Worm (Caenorhabditis elegans) whole organism, L4 larva: Measurements from ENCODE around the gene mog-5.

Experiments
- F26F4.8 ChIP-seq: fragments of 200-800 bp; sonication (Bioruptor generic); conservative IDR thresholded peaks from 2 replicates; pipeline ENCODE4 v1.3.6; 2022; ENCODE audit warnings: missing genetic modification characterization, missing compliant biosample characterization
- F37D6.2 ChIP-seq: sonication (generic microtip); optimal IDR thresholded peaks from 2 replicates; lab custom pipeline; 2016; ENCODE audit warnings: mild to moderate bottlenecking, missing genetic modification characterization, missing compliant biosample characterization
- F49E8.2 ChIP-seq: sonication (generic microtip); optimal IDR thresholded peaks from 2 replicates; lab custom pipeline; 2016; ENCODE audit warnings: missing compliant biosample characterization, mild to moderate bottlenecking, missing genetic modification characterization, borderline replicate concordance
- R02D3.7 ChIP-seq: fragments of 150-350 bp; sonication (generic microtip); optimal IDR thresholded peaks from 3 replicates; lab custom pipeline; 2014; ENCODE audit warnings: missing biosample characterization, missing genetic modification characterization
- T20F7.1 ChIP-seq: fragments of 200-800 bp; sonication (Bioruptor generic); optimal IDR thresholded peaks from 2 replicates; lab custom pipeline; 2018; ENCODE audit warnings: mild to moderate bottlenecking, missing genetic modification characterization, missing compliant biosample characterization
- T26A8.4 ChIP-seq: fragments of 200-800 bp; sonication (Bioruptor generic); IDR thresholded peaks from 2 replicates; pipeline ENCODE4 v1.3.6; 2022; ENCODE audit warnings: missing genetic modification characterization, missing compliant biosample characterization
- Y105C5A.15 ChIP-seq: fragments of 200-800 bp; sonication (Bioruptor generic); IDR thresholded peaks from 2 replicates; pipeline ENCODE4 v1.3.6; 2022; ENCODE audit warnings: missing genetic modification characterization, missing compliant biosample characterization
- Y48G9A.11 ChIP-seq: fragments of 200-800 bp; sonication (Bioruptor generic); IDR thresholded peaks from 2 replicates; pipeline ENCODE4 v1.3.6; 2022; ENCODE audit warnings: missing genetic modification reagents, missing genetic modification characterization, missing compliant biosample characterization
- Y5F2A.4 ChIP-seq: fragments of 200-800 bp; sonication (Bioruptor generic); optimal IDR thresholded peaks from 2 replicates; lab custom pipeline; 2018; ENCODE audit warnings: mild to moderate bottlenecking, missing genetic modification characterization, missing compliant biosample characterization
- ZK337.2 ChIP-seq: fragments of 200-800 bp; sonication (Bioruptor generic); IDR thresholded peaks from 2 replicates; pipeline ENCODE4 v1.3.6; 2022; ENCODE audit warnings: missing genetic modification reagents, missing genetic modification characterization, missing compliant biosample characterization
- aha-1 ChIP-seq: fragments of 150-350 bp; peaks from one replicate; lab custom pipeline; 2014; ENCODE audit warnings: missing biosample characterization, missing genetic modification characterization
- attf-4 ChIP-seq: sonication (generic microtip); optimal IDR thresholded peaks from 3 replicates; lab custom pipeline; 2017; ENCODE audit warnings: missing biosample characterization, missing genetic modification characterization
- ceh-20 ChIP-seq: fragments of 200-800 bp; sonication (Bioruptor generic); IDR thresholded peaks from 2 replicates; pipeline ENCODE4 v1.3.6; 2022; ENCODE audit warnings: missing genetic modification reagents, missing genetic modification characterization, missing compliant biosample characterization
- ceh-44 ChIP-seq: fragments of 200-800 bp; sonication (Bioruptor generic); IDR thresholded peaks from 2 replicates; pipeline ENCODE4 v1.3.6; 2022; ENCODE audit warnings: missing genetic modification reagents, missing genetic modification characterization, missing compliant biosample characterization
- ceh-82 ChIP-seq: sonication (generic microtip); optimal IDR thresholded peaks from 2 replicates; lab custom pipeline; 2017; ENCODE audit warnings: missing biosample characterization, missing genetic modification characterization
- ces-1 ChIP-seq: fragments of 150-350 bp; sonication (generic microtip); optimal IDR thresholded peaks from 4 replicates; lab custom pipeline; 2014; ENCODE audit warnings: missing biosample characterization, missing genetic modification reagents, missing genetic modification characterization
- ctbp-1 ChIP-seq: fragments of 200-800 bp; sonication (Bioruptor generic); IDR thresholded peaks from 2 replicates; pipeline ENCODE4 v1.3.6; 2022; ENCODE audit warnings: missing genetic modification reagents, missing genetic modification characterization, missing compliant biosample characterization
- daf-12 ChIP-seq: fragments of 150-350 bp; optimal IDR thresholded peaks from 2 replicates; lab custom pipeline; 2014; ENCODE audit warnings: missing biosample characterization, missing genetic modification reagents, missing genetic modification characterization
- dmd-8 ChIP-seq: fragments of 200-800 bp; sonication (Bioruptor generic); IDR thresholded peaks from 2 replicates; pipeline ENCODE4 v1.3.6; 2022; ENCODE audit warnings: missing genetic modification characterization, missing compliant biosample characterization
- duxl-1 ChIP-seq: sonication (generic microtip); optimal IDR thresholded peaks from 2 replicates; lab custom pipeline; 2016; ENCODE audit warnings: mild to moderate bottlenecking, missing genetic modification characterization, moderate library complexity, missing compliant biosample characterization; ENCODE audit not compliant: poor library complexity
- egl-43 ChIP-seq: fragments of 200-800 bp; sonication (Bioruptor generic); IDR thresholded peaks from 2 replicates; pipeline ENCODE4 v1.3.6; 2022; ENCODE audit warnings: missing genetic modification reagents, missing genetic modification characterization, missing compliant biosample characterization
- fkh-10 ChIP-seq: fragments of 150-350 bp; optimal IDR thresholded peaks from 2 replicates; lab custom pipeline; 2014; ENCODE audit warnings: missing biosample characterization, missing genetic modification reagents, missing genetic modification characterization
- gei-8 ChIP-seq: fragments of 200-800 bp; sonication (Bioruptor generic); optimal IDR thresholded peaks from 2 replicates; lab custom pipeline; 2018; ENCODE audit warnings: mild to moderate bottlenecking, missing genetic modification characterization, missing compliant biosample characterization
- hlh-11 ChIP-seq: fragments of 200-800 bp; sonication (Bioruptor generic); optimal IDR thresholded peaks from 2 replicates; lab custom pipeline; 2018; ENCODE audit warnings: mild to moderate bottlenecking, missing genetic modification characterization, missing compliant biosample characterization
- hmg-1.1 ChIP-seq: fragments of 200-800 bp; sonication (Bioruptor generic); IDR thresholded peaks from 2 replicates; pipeline ENCODE4 v1.3.6; 2022; ENCODE audit warnings: missing genetic modification reagents, missing genetic modification characterization, missing compliant biosample characterization
- lim-7 ChIP-seq: fragments of 200-800 bp; sonication (Bioruptor generic); IDR thresholded peaks from 2 replicates; pipeline ENCODE4 v1.3.6; 2022; ENCODE audit warnings: missing genetic modification characterization, missing compliant biosample characterization
- lin-29 ChIP-seq: fragments of 200-800 bp; sonication (Bioruptor generic); IDR thresholded peaks from 2 replicates; pipeline ENCODE4 v1.3.6; 2022; ENCODE audit warnings: missing genetic modification reagents, missing genetic modification characterization, missing compliant biosample characterization
- lin-38 ChIP-seq: fragments of 200-800 bp; sonication (Bioruptor generic); IDR thresholded peaks from 2 replicates; pipeline ENCODE4 v1.3.6; 2022; ENCODE audit warnings: missing genetic modification reagents, missing genetic modification characterization, missing compliant biosample characterization
- lir-3 ChIP-seq: sonication (generic microtip); optimal IDR thresholded peaks from 2 replicates; lab custom pipeline; 2016; ENCODE audit warnings: mild to moderate bottlenecking, missing genetic modification characterization, missing compliant biosample characterization
- lsy-2 ChIP-seq, 2 experiments: fragments of 150-350 bp in 1 of 2; sonication (generic microtip) in 1 of 2; optimal IDR thresholded peaks; 2 replicates each; lab custom pipeline; 2014 to 2017; ENCODE audit warnings: missing biosample characterization in 2 of 2, missing genetic modification characterization in 2 of 2
- madf-5 ChIP-seq, 2 experiments: fragments of 200-800 bp; sonication (Bioruptor generic); IDR thresholded peaks; 2 replicates each; pipeline ENCODE4 v1.3.6; 2022; ENCODE audit warnings: missing compliant biosample characterization in 2 of 2, missing genetic modification characterization in 2 of 2
- madf-9 ChIP-seq: fragments of 200-800 bp; sonication (Bioruptor generic); conservative IDR thresholded peaks from 2 replicates; pipeline ENCODE4 v1.3.6; 2022; ENCODE audit warnings: missing genetic modification reagents, missing genetic modification characterization, missing compliant biosample characterization
- mdl-1 ChIP-seq, 2 experiments: fragments of 150-350 bp in 1 of 2; sonication (generic microtip) in 1 of 2; optimal IDR thresholded peaks; 2 replicates each; lab custom pipeline; 2014 to 2017; ENCODE audit warnings: missing biosample characterization in 2 of 2, missing genetic modification characterization in 2 of 2
- mxl-2 ChIP-seq: fragments of 200-800 bp; sonication (Bioruptor generic); conservative IDR thresholded peaks from 2 replicates; pipeline ENCODE4 v1.3.6; 2022; ENCODE audit warnings: missing genetic modification reagents, missing genetic modification characterization, missing compliant biosample characterization
- nhr-111 ChIP-seq: fragments of 200-800 bp; sonication (Bioruptor generic); optimal IDR thresholded peaks from 2 replicates; lab custom pipeline; 2018; ENCODE audit warnings: mild to moderate bottlenecking, missing genetic modification characterization, missing compliant biosample characterization
- nhr-41 ChIP-seq: fragments of 200-800 bp; sonication (Bioruptor generic); IDR thresholded peaks from 2 replicates; pipeline ENCODE4 v1.3.6; 2022; ENCODE audit warnings: missing genetic modification reagents, missing genetic modification characterization, missing compliant biosample characterization
- nhr-42 ChIP-seq: fragments of 200-800 bp; sonication (Bioruptor generic); IDR thresholded peaks from 2 replicates; pipeline ENCODE4 v1.3.6; 2022; ENCODE audit warnings: missing genetic modification characterization, missing compliant biosample characterization
- nhr-77 ChIP-seq: fragments of 150-350 bp; optimal IDR thresholded peaks from 2 replicates; lab custom pipeline; 2014; ENCODE audit warnings: missing biosample characterization, missing genetic modification characterization
- pha-4 ChIP-seq, 2 experiments: fragments of 150-350 bp in 1 of 2; fragments of 200-800 bp in 1 of 2; sonication (Bioruptor generic) in 1 of 2; IDR thresholded peaks in 1 of 2; optimal IDR thresholded peaks in 1 of 2; 2 replicates each; pipeline versions ENCODE4 v1.3.6 to Lab custom; 2014 to 2022; ENCODE audit warnings: missing genetic modification characterization in 2 of 2, missing genetic modification reagents in 2 of 2, missing biosample characterization in 1 of 2, missing compliant biosample characterization in 1 of 2
- php-3 ChIP-seq: fragments of 200-800 bp; sonication (Bioruptor generic); IDR thresholded peaks from 2 replicates; pipeline ENCODE4 v1.3.6; 2022; ENCODE audit warnings: missing genetic modification reagents, missing genetic modification characterization, missing compliant biosample characterization
- pqm-1 ChIP-seq: sonication (generic microtip); optimal IDR thresholded peaks from 2 replicates; lab custom pipeline; 2017; ENCODE audit warnings: missing biosample characterization, missing genetic modification characterization
- sdz-12 ChIP-seq: fragments of 200-800 bp; sonication (Bioruptor generic); optimal IDR thresholded peaks from 2 replicates; lab custom pipeline; 2018; ENCODE audit warnings: mild to moderate bottlenecking, missing genetic modification characterization, missing compliant biosample characterization
- set-16 ChIP-seq: fragments of 200-800 bp; sonication (Bioruptor generic); IDR thresholded peaks from 2 replicates; pipeline ENCODE4 v1.3.6; 2022; ENCODE audit warnings: missing genetic modification reagents, missing genetic modification characterization, missing compliant biosample characterization
- skn-1 ChIP-seq: fragments of 150-350 bp; optimal IDR thresholded peaks from 2 replicates; lab custom pipeline; 2014; ENCODE audit warnings: missing biosample characterization, missing genetic modification characterization
- unc-39 ChIP-seq: sonication (generic microtip); optimal IDR thresholded peaks from 2 replicates; lab custom pipeline; 2017; ENCODE audit warnings: missing biosample characterization, missing genetic modification characterization
- unc-62 ChIP-seq, 3 experiments: fragments of 150-350 bp in 1 of 3; sonication (generic microtip); optimal IDR thresholded peaks in 2 of 3; peaks in 1 of 3; 1 replicate in 1 of 3; 2 replicates in 2 of 3; lab custom pipeline; 2014 to 2017; ENCODE audit warnings: missing biosample characterization in 3 of 3, missing genetic modification characterization in 3 of 3, missing genetic modification reagents in 3 of 3, missing genotype in 1 of 3
- vab-7 ChIP-seq: fragments of 200-800 bp; sonication (Bioruptor generic); IDR thresholded peaks from 2 replicates; pipeline ENCODE4 v1.3.6; 2022; ENCODE audit warnings: missing genetic modification reagents, missing genetic modification characterization, missing compliant biosample characterization
- zfp-2 ChIP-seq: sonication (generic microtip); optimal IDR thresholded peaks from 2 replicates; lab custom pipeline; 2016; ENCODE audit warnings: mild to moderate bottlenecking, missing genetic modification characterization, missing compliant biosample characterization
- zfp-3 ChIP-seq: fragments of 200-800 bp; sonication (Bioruptor generic); conservative IDR thresholded peaks from 2 replicates; pipeline ENCODE4 v1.3.6; 2022; ENCODE audit warnings: missing genetic modification reagents, missing genetic modification characterization, missing compliant biosample characterization

Gene mog-5

DNA sequence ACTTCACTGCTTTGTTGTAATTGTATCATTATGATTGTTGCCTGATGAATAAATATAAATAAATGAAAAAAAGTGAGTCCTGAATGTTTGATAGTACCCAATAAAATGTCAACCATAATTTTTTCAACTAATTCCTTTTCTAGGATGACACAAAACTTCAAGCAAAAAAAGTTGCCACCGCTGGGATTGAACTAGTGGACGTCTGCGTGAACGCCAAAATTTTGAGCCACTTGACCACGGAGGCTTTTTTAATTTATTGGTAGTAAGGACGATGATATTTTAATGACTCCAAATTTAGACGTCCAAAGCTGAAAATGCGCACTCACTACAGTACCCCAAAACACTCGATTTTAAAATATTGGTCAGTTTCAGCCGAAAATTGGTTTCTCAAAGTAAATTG is 45.7 kb upstream of the mog-5 start (continued):
- TF ChIP-seq nhr-77 (tag; lab: Kevin White, UChicago) = no peak
- TF ChIP-seq pha-4 (GFP tag; IDR thresholded peaks at IDR 0.05; lab: Robert Waterston, UW) = peak; percentile 88
- TF ChIP-seq pha-4 (tag; optimal IDR thresholded peaks at IDR 0.05; lab: Kevin White, UChicago) = no peak
- peak; percentile 97 for TF ChIP-seq dmd-8
- peak; percentile 67; the same call in 1 of the 2 replicates for TF ChIP-seq zfp-3 (GFP tag; lab: Robert Waterston, UW)
- TF ChIP-seq pqm-1 (tag; lab: Kevin White, UChicago) = no peak
- peak; percentile 60; the same call in 1 of the 2 replicates for TF ChIP-seq ZK337.2
- no peak for TF ChIP-seq daf-12 (tag; lab: Kevin White, UChicago)
- peak in 1 of 2 experiments; percentile 37 for TF ChIP-seq lsy-2 (tag; optimal IDR thresholded peaks at IDR 0.05; lab: Kevin White, UChicago)
- no peak for TF ChIP-seq T20F7.1 (GFP tag; lab: Kevin White, UChicago)
- no peak for TF ChIP-seq skn-1 (tag; lab: Kevin White, UChicago)
- TF ChIP-seq Y105C5A.15 (GFP tag; lab: Robert Waterston, UW) = peak; percentile 97
- TF ChIP-seq ceh-20 (GFP tag; lab: Robert Waterston, UW) = 0 out of 2 replicates have a peak, but pooled peaks have one; percentile 32
- TF ChIP-seq nhr-42 (GFP tag; lab: Robert Waterston, UW) = peak; percentile 69; the same call in 1 of the 2 replicates
- peak; percentile 16 for TF ChIP-seq lir-3 (tag; lab: Kevin White, UChicago)
- peak; percentile 81 for TF ChIP-seq lin-38
- TF ChIP-seq unc-62 (GFP tag; optimal IDR thresholded peaks at IDR 0.05 in 1 of 2; lab: Kevin White, UChicago) = no peak
- TF ChIP-seq unc-62 (tag; optimal IDR thresholded peaks at IDR 0.05; lab: Kevin White, UChicago) = no peak
- peak; percentile 61 for TF ChIP-seq duxl-1 (tag; lab: Kevin White, UChicago)
- peak; percentile 68; the same call in 1 of the 2 replicates for TF ChIP-seq php-3 (GFP tag; lab: Robert Waterston, UW)
- TF ChIP-seq ceh-82 (tag; lab: Kevin White, UChicago) = no peak
- TF ChIP-seq hmg-1.1 (GFP tag; lab: Robert Waterston, UW) = no peak
- no peak for TF ChIP-seq mxl-2
- no peak for TF ChIP-seq set-16
- peak; percentile 24 for TF ChIP-seq F49E8.2
- peak; percentile 60; the same call in 1 of the 2 replicates for TF ChIP-seq Y48G9A.11 (GFP tag; lab: Robert Waterston, UW)
- TF ChIP-seq egl-43 = peak; percentile 86
- TF ChIP-seq madf-5 (GFP tag; IDR thresholded peaks at IDR 0.05; lab: Robert Waterston, UW) = peak; percentile 87 to 97
- TF ChIP-seq T26A8.4 (GFP tag; lab: Robert Waterston, UW) = peak; percentile 89
- TF ChIP-seq fkh-10 (GFP tag; lab: Kevin White, UChicago) = no peak
- TF ChIP-seq nhr-111 = peak; percentile 91
- no peak for TF ChIP-seq ces-1 (GFP tag; lab: Kevin White, UChicago)
- TF ChIP-seq nhr-41 (GFP tag; lab: Robert Waterston, UW) = peak; percentile 81
- TF ChIP-seq gei-8 = peak; percentile 85
- TF ChIP-seq hlh-11 (tag; lab: Kevin White, UChicago) = peak; percentile 7
- TF ChIP-seq aha-1 (tag; lab: Kevin White, UChicago) = peak; percentile 62
- peak; percentile 89 for TF ChIP-seq F26F4.8 (GFP tag; lab: Robert Waterston, UW)
- TF ChIP-seq F37D6.2 (tag; lab: Kevin White, UChicago) = no peak
- TF ChIP-seq ceh-44 (GFP tag; lab: Robert Waterston, UW) = no peak
- peak; percentile 98 for TF ChIP-seq lim-7 (GFP tag; lab: Robert Waterston, UW)
- no peak for TF ChIP-seq zfp-2 (tag; lab: Kevin White, UChicago)
- peak; percentile 65 for TF ChIP-seq sdz-12
- TF ChIP-seq ctbp-1 = peak; percentile 89
- peak; percentile 86 for TF ChIP-seq Y5F2A.4 (GFP tag; lab: Kevin White, UChicago)
- TF ChIP-seq unc-39 = no peak
- no peak; the same call in 1 of the 2 replicates for TF ChIP-seq madf-9 (GFP tag; lab: Robert Waterston, UW)
- no peak for TF ChIP-seq attf-4
- no peak for TF ChIP-seq mdl-1 (tag; optimal IDR thresholded peaks at IDR 0.05; lab: Kevin White, UChicago)
- peak; percentile 84 for TF ChIP-seq vab-7
- TF ChIP-seq lin-29 = peak; percentile 65; the same call in 1 of the 2 replicates
- TF ChIP-seq R02D3.7 (tag; lab: Kevin White, UChicago) = no peak
